Fruit fly (Drosophila melanogaster) whole organism, embryonic: ENCODE data around the gene sick.

Experiments
- Abd-B ChIP-seq: fragments of 200-800 bp; sonication (Bioruptor generic); optimal IDR thresholded peaks from 2 replicates; lab custom pipeline; 2018; ENCODE audit warnings: missing biosample characterization, mild to moderate bottlenecking, missing genetic modification characterization, moderate library complexity
- Asciz ChIP-seq: fragments of 200-800 bp; sonication (Bioruptor generic); optimal IDR thresholded peaks from 2 replicates; lab custom pipeline; 2017; ENCODE audit warnings: missing biosample characterization, mild to moderate bottlenecking, missing genetic modification characterization, missing genetic modification reagents
- Atf-2 ChIP-seq: fragments of 200-800 bp; sonication (Bioruptor generic); optimal IDR thresholded peaks from 2 replicates; lab custom pipeline; 2016; ENCODE audit warnings: missing biosample characterization, missing genetic modification characterization
- B-H2 ChIP-seq: fragments of 200-800 bp; sonication (Bioruptor generic); optimal IDR thresholded peaks from 2 replicates; lab custom pipeline; 2018; ENCODE audit warnings: missing biosample characterization, mild to moderate bottlenecking, missing genetic modification characterization
- BEAF-32 ChIP-seq: fragments of 200-800 bp; sonication (Bioruptor generic); optimal IDR thresholded peaks from 3 replicates; lab custom pipeline; 2017; ENCODE audit warnings: missing biosample characterization, missing genetic modification characterization, mild to moderate bottlenecking, moderate library complexity, missing genetic modification reagents
- Bteb2 ChIP-seq: fragments of 200-800 bp; sonication (Bioruptor generic); optimal IDR thresholded peaks from 2 replicates; lab custom pipeline; 2016; ENCODE audit warnings: missing biosample characterization, missing genetic modification characterization
- C15 ChIP-seq: fragments of 200-800 bp; sonication (Bioruptor generic); IDR thresholded peaks from 3 replicates; pipeline ENCODE4 v1.3.6; 2022; ENCODE audit warnings: missing biosample characterization, missing genetic modification characterization
- CG10431 ChIP-seq: fragments of 200-800 bp; sonication (Bioruptor generic); optimal IDR thresholded peaks from 3 replicates; lab custom pipeline; 2018; ENCODE audit warnings: missing biosample characterization, mild to moderate bottlenecking, missing genetic modification characterization
- CG10462 ChIP-seq: fragments of 200-800 bp; sonication (Bioruptor generic); optimal IDR thresholded peaks from 2 replicates; lab custom pipeline; 2016; ENCODE audit warnings: missing biosample characterization, missing genetic modification characterization
- CG10654 ChIP-seq: fragments of 200-800 bp; sonication (Bioruptor generic); optimal IDR thresholded peaks from 2 replicates; lab custom pipeline; 2016; ENCODE audit warnings: missing biosample characterization, missing genetic modification characterization
- CG11560 ChIP-seq: fragments of 200-800 bp; sonication (Bioruptor generic); IDR thresholded peaks from 3 replicates; pipeline ENCODE4 v1.3.6; 2022; ENCODE audit warnings: missing biosample characterization, missing genetic modification characterization
- CG1233 ChIP-seq: fragments of 200-800 bp; sonication (Bioruptor generic); optimal IDR thresholded peaks from 4 replicates; lab custom pipeline; 2018; ENCODE audit warnings: missing biosample characterization, mild to moderate bottlenecking, missing genetic modification characterization
- CG12659 ChIP-seq: fragments of 200-800 bp; sonication (Bioruptor generic); optimal IDR thresholded peaks from 3 replicates; lab custom pipeline; 2017; ENCODE audit warnings: mild to moderate bottlenecking, missing biosample characterization, missing genetic modification reagents, missing genetic modification characterization
- CG13296 ChIP-seq: fragments of 200-800 bp; sonication (Bioruptor generic); optimal IDR thresholded peaks from 3 replicates; lab custom pipeline; 2018; ENCODE audit warnings: missing biosample characterization, mild to moderate bottlenecking, missing genetic modification characterization
- CG14710 ChIP-seq: fragments of 200-800 bp; sonication (Bioruptor generic); optimal IDR thresholded peaks from 3 replicates; lab custom pipeline; 2019; ENCODE audit warnings: missing biosample characterization, mild to moderate bottlenecking, missing genetic modification characterization, moderate library complexity
- CG14965 ChIP-seq: fragments of 200-800 bp; sonication (Bioruptor generic); optimal IDR thresholded peaks from 2 replicates; lab custom pipeline; 2016; ENCODE audit warnings: missing biosample characterization, missing genetic modification characterization, borderline replicate concordance
- CG15269 ChIP-seq: fragments of 200-800 bp; sonication (Bioruptor generic); optimal IDR thresholded peaks from 2 replicates; lab custom pipeline; 2018; ENCODE audit warnings: missing biosample characterization, mild to moderate bottlenecking, missing genetic modification characterization, moderate library complexity
- CG17912 ChIP-seq: fragments of 200-800 bp; sonication (Bioruptor generic); optimal IDR thresholded peaks from 2 replicates; lab custom pipeline; 2018; ENCODE audit warnings: missing biosample characterization, mild to moderate bottlenecking, missing genetic modification characterization
- CG18619 ChIP-seq: fragments of 200-800 bp; sonication (Bioruptor generic); optimal IDR thresholded peaks from 3 replicates; lab custom pipeline; 2017; ENCODE audit warnings: missing biosample characterization, mild to moderate bottlenecking, missing genetic modification characterization
- CG2120 ChIP-seq: fragments of 200-800 bp; sonication (Bioruptor generic); optimal IDR thresholded peaks from 3 replicates; lab custom pipeline; 2016; ENCODE audit warnings: missing biosample characterization, missing genetic modification characterization
- CG2129 ChIP-seq: fragments of 200-800 bp; sonication (Bioruptor generic); IDR thresholded peaks from 2 replicates; pipeline ENCODE4 v1.3.6; 2022; ENCODE audit warnings: missing biosample characterization, missing genetic modification characterization; ENCODE audit not compliant: partially characterized antibody
- CG30020 ChIP-seq: fragments of 200-800 bp; optimal IDR thresholded peaks from 2 replicates; lab custom pipeline; 2019; ENCODE audit warnings: missing biosample characterization, mild to moderate bottlenecking, missing genetic modification characterization, moderate library complexity
- CG4424 ChIP-seq: fragments of 200-800 bp; sonication (Bioruptor generic); optimal IDR thresholded peaks from 3 replicates; lab custom pipeline; 2016; ENCODE audit warnings: missing biosample characterization, missing genetic modification characterization
- CG4820 ChIP-seq: fragments of 200-800 bp; sonication (Bioruptor generic); optimal IDR thresholded peaks from 3 replicates; lab custom pipeline; 2016; ENCODE audit warnings: missing biosample characterization, missing genetic modification characterization
- CG7786 ChIP-seq: fragments of 200-800 bp; sonication (Bioruptor generic); optimal IDR thresholded peaks from 2 replicates; lab custom pipeline; 2016; ENCODE audit warnings: missing biosample characterization, missing genetic modification characterization
- CG7987 ChIP-seq: fragments of 200-800 bp; sonication (Bioruptor generic); optimal IDR thresholded peaks from 2 replicates; lab custom pipeline; 2018; ENCODE audit warnings: missing biosample characterization, mild to moderate bottlenecking, missing genetic modification characterization, moderate library complexity
- CG9797 ChIP-seq: fragments of 200-800 bp; sonication (Bioruptor generic); optimal IDR thresholded peaks from 3 replicates; lab custom pipeline; 2018; ENCODE audit warnings: missing biosample characterization, mild to moderate bottlenecking, missing genetic modification characterization
- E2f1 ChIP-seq: fragments of 200-800 bp; sonication (Bioruptor generic); IDR thresholded peaks from 2 replicates; pipeline ENCODE4 v1.3.6; 2022; ENCODE audit warnings: missing biosample characterization, missing genetic modification characterization
- Fer3 ChIP-seq: fragments of 200-800 bp; sonication (Bioruptor generic); optimal IDR thresholded peaks from 2 replicates; lab custom pipeline; 2018; ENCODE audit warnings: missing biosample characterization, mild to moderate bottlenecking, missing genetic modification characterization, moderate library complexity
- GATAe ChIP-seq: fragments of 200-800 bp; sonication (Bioruptor generic); conservative IDR thresholded peaks from 2 replicates; pipeline ENCODE4 v1.3.6; 2022; ENCODE audit warnings: missing biosample characterization, missing genetic modification characterization
- Gug ChIP-seq: fragments of 200-800 bp; sonication (Bioruptor generic); IDR thresholded peaks from 4 replicates; pipeline ENCODE4 v1.3.6; 2022; ENCODE audit warnings: missing biosample characterization, missing genetic modification characterization
- H2.0 ChIP-seq: fragments of 200-800 bp; sonication (Bioruptor generic); IDR thresholded peaks from 2 replicates; pipeline ENCODE4 v1.3.6; 2022; ENCODE audit warnings: missing biosample characterization, missing genetic modification characterization
- Hand ChIP-seq: fragments of 200-800 bp; sonication (Bioruptor generic); optimal IDR thresholded peaks from 2 replicates; lab custom pipeline; 2017; ENCODE audit warnings: mild to moderate bottlenecking, missing biosample characterization, missing genetic modification reagents, missing genetic modification characterization
- HmgD ChIP-seq: fragments of 200-800 bp; sonication (Bioruptor generic); optimal IDR thresholded peaks from 3 replicates; lab custom pipeline; 2016; ENCODE audit warnings: missing biosample characterization, missing genetic modification characterization
- Rx ChIP-seq: fragments of 200-800 bp; sonication (Bioruptor generic); IDR thresholded peaks from 2 replicates; pipeline ENCODE4 v1.3.6; 2022; ENCODE audit warnings: missing biosample characterization, missing genetic modification characterization
- Tbp ChIP-seq: fragments of >200 bp; optimal IDR thresholded peaks from 2 replicates; lab custom pipeline; 2018; ENCODE audit warnings: missing biosample characterization, missing genetic modification characterization
- amos ChIP-seq: fragments of 200-800 bp; sonication (Bioruptor generic); IDR thresholded peaks from 2 replicates; pipeline ENCODE4 v1.3.6; 2022; ENCODE audit warnings: missing biosample characterization, missing genetic modification characterization; ENCODE audit not compliant: partially characterized antibody
- ase ChIP-seq: fragments of 200-800 bp; sonication (Bioruptor generic); IDR thresholded peaks from 3 replicates; pipeline ENCODE4 v1.3.6; 2022; ENCODE audit warnings: missing biosample characterization, missing genetic modification characterization
- bigmax ChIP-seq: fragments of 200-800 bp; sonication (Bioruptor generic); optimal IDR thresholded peaks from 2 replicates; lab custom pipeline; 2018; ENCODE audit warnings: missing biosample characterization, mild to moderate bottlenecking, missing genetic modification characterization
- bowl ChIP-seq: fragments of 200-800 bp; sonication (Bioruptor generic); IDR thresholded peaks from 2 replicates; pipeline ENCODE4 v1.3.6; 2022; ENCODE audit warnings: missing biosample characterization, missing genetic modification characterization
- cad ChIP-seq: fragments of >200 bp; optimal IDR thresholded peaks from 2 replicates; lab custom pipeline; 2017; ENCODE audit warnings: missing biosample characterization, missing genetic modification characterization
- fd102C ChIP-seq: fragments of 200-800 bp; sonication (Bioruptor generic); optimal IDR thresholded peaks from 2 replicates; lab custom pipeline; 2018; ENCODE audit warnings: missing biosample characterization, mild to moderate bottlenecking, missing genetic modification characterization, moderate library complexity
- kah ChIP-seq: fragments of 200-800 bp; sonication (Bioruptor generic); optimal IDR thresholded peaks from 2 replicates; lab custom pipeline; 2018; ENCODE audit warnings: missing biosample characterization, mild to moderate bottlenecking, missing genetic modification characterization
- onecut ChIP-seq: fragments of 200-800 bp; sonication (Bioruptor generic); IDR thresholded peaks from 2 replicates; pipeline ENCODE4 v1.3.6; 2022; ENCODE audit warnings: missing biosample characterization, missing genetic modification characterization
- pum ChIP-seq: fragments of 200-800 bp; sonication (Bioruptor generic); optimal IDR thresholded peaks from 2 replicates; lab custom pipeline; 2016; ENCODE audit warnings: missing biosample characterization, missing genetic modification characterization
- ranshi ChIP-seq: fragments of 200-800 bp; sonication (Bioruptor generic); IDR thresholded peaks from 2 replicates; pipeline ENCODE4 v1.3.6; 2022; ENCODE audit warnings: missing biosample characterization, missing genetic modification characterization
- shn ChIP-seq: fragments of 200-800 bp; sonication (Bioruptor generic); optimal IDR thresholded peaks from 3 replicates; lab custom pipeline; 2016; ENCODE audit warnings: missing biosample characterization, missing genetic modification characterization
- slp2 ChIP-seq: fragments of 200-800 bp; sonication (Bioruptor generic); optimal IDR thresholded peaks from 2 replicates; lab custom pipeline; 2016; ENCODE audit warnings: missing biosample characterization, missing genetic modification characterization
- wdn ChIP-seq: fragments of 200-800 bp; sonication (Bioruptor generic); IDR thresholded peaks from 2 replicates; pipeline ENCODE4 v1.3.6; 2022; ENCODE audit warnings: missing biosample characterization, missing genetic modification characterization

Gene sick

dm6 chr2L:19791321-19792281, 4.6 kb upstream of the sick start, which contains the start of the genes CdGAPr and CG10466 (continued):
- TF ChIP-seq CG12659 (peak; percentile 85), CG4820 (GFP tag; lab: Kevin White, UChicago) (no peak), GATAe (no peak), C15 (no peak), cad (GFP tag; lab: Kevin White, UChicago) (no peak), CG10431 (GFP tag; lab: Kevin White, UChicago) (no peak), BEAF-32 (GFP tag; lab: Kevin White, UChicago) (peak; percentile 62), CG15269 (tag; lab: Kevin White, UChicago) (no peak), CG14710 (tag; lab: Kevin White, UChicago) (peak; percentile 71), bigmax (GFP tag; lab: Kevin White, UChicago) (no peak), CG13296 (GFP tag; lab: Kevin White, UChicago) (no peak), Fer3 (tag; lab: Kevin White, UChicago) (no peak), fd102C (GFP tag; lab: Kevin White, UChicago) (no peak), amos (GFP tag; lab: Robert Waterston, UW) (peak; percentile 37), B-H2 (GFP tag; lab: Kevin White, UChicago) (no peak), CG1233 (GFP tag; lab: Kevin White, UChicago) (no peak), Tbp (GFP tag; lab: Kevin White, UChicago) (no peak), shn (GFP tag; lab: Kevin White, UChicago) (no peak), kah (GFP tag; lab: Kevin White, UChicago) (no peak), CG7987 (GFP tag; lab: Kevin White, UChicago) (peak; percentile 33), CG2129 (GFP tag; lab: Robert Waterston, UW) (no peak), Asciz (GFP tag; lab: Kevin White, UChicago) (no peak), CG17912 (GFP tag; lab: Kevin White, UChicago) (no peak), CG14965 (no peak), bowl (GFP tag; lab: Robert Waterston, UW) (0 out of 2 replicates have a peak, but pooled peaks have one; percentile 20), CG10654 (GFP tag; lab: Kevin White, UChicago) (no peak), HmgD (no peak), CG18619 (GFP tag; lab: Kevin White, UChicago) (no peak), Hand (GFP tag; lab: Kevin White, UChicago) (no peak), Atf-2 (GFP tag; lab: Kevin White, UChicago) (no peak), Bteb2 (GFP tag; lab: Kevin White, UChicago) (no peak), CG10462 (GFP tag; lab: Kevin White, UChicago) (no peak), CG11560 (no peak), E2f1 (GFP tag; lab: Robert Waterston, UW) (no peak), CG30020 (peak; percentile 65), ranshi (no peak), wdn (GFP tag; lab: Robert Waterston, UW) (no peak), CG2120 (GFP tag; lab: Kevin White, UChicago) (peak; percentile 20), onecut (GFP tag; lab: Robert Waterston, UW) (no peak), CG4424 (GFP tag; lab: Kevin White, UChicago) (peak; percentile 25), Rx (GFP tag; lab: Robert Waterston, UW) (no peak), CG7786 (GFP tag; lab: Kevin White, UChicago) (no peak), slp2 (GFP tag; lab: Kevin White, UChicago) (no peak), CG9797 (GFP tag; lab: Kevin White, UChicago) (peak; percentile 92), Gug (GFP tag; lab: Robert Waterston, UW) (no peak), H2.0 (GFP tag; lab: Robert Waterston, UW) (no peak), ase (GFP tag; lab: Robert Waterston, UW) (no peak), pum (GFP tag; lab: Kevin White, UChicago) (no peak), Abd-B (GFP tag; lab: Kevin White, UChicago) (peak; percentile 69)
